Fruit fly (Drosophila melanogaster): ENCODE measurements around the gene CheB38a.

- TF ChIP-seq CG9948 (tag; optimal IDR thresholded peaks at IDR 0.05) (peak; percentile 6), EcR (GFP tag; optimal IDR thresholded peaks at IDR 0.05) (no peak), Snoo (tag; optimal IDR thresholded peaks at IDR 0.05) (no peak), CG8301 (tag; optimal IDR thresholded peaks at IDR 0.05) (no peak)
Observed at dm6 chr2L:20802839-20803238, 15.5 kb downstream of the CheB38a start.
